Fruit fly (Drosophila melanogaster): Measurements from ENCODE around the gene Sgs8.

DNA sequence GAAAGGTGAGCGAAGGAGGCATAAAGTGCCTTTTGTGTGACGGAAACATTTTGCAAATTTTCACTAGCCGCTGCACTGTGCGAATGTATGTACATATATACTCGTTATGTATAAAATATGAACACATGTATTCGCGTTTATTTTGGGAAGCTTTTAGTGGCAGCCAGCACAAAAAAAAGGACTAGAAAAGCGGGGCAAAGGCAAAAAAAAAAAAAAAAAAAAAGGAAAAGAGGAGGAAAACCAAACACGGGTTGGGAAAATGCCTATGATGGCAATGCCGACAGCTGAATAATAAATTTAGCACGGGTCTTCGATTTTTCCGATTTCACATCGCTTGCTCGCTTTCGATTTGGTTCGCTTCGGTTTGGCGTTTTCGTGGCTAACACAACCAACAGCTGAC, 40.2 kb upstream of the Sgs8 start:
- TF ChIP-seq sob (GFP tag; IDR thresholded peaks at IDR 0.05) (no peak), Chrac-16 (GFP tag; optimal IDR thresholded peaks at IDR 0.05) (no peak)
